Worm (Caenorhabditis elegans) whole organism, L4 larva: ENCODE measurements around the gene T27E7.9.
A peak's percentile ranks its signal among the peaks of the same experiment; 100 is the strongest.

Source experiments
- D1046.2 ChIP-seq: fragments of 200-800 bp; sonication (Bioruptor generic); IDR thresholded peaks from 2 replicates; pipeline ENCODE4 v1.3.6; 2022; ENCODE audit warnings: missing genetic modification characterization, missing compliant biosample characterization
- F10B5.3 ChIP-seq: sonication (generic microtip); optimal IDR thresholded peaks from 2 replicates; lab custom pipeline; 2016; ENCODE audit warnings: mild to moderate bottlenecking, missing genetic modification characterization, missing compliant biosample characterization
- ZK546.5 ChIP-seq, 2 experiments: sonication (generic microtip); optimal IDR thresholded peaks; 2 replicates each; lab custom pipeline; 2017; ENCODE audit warnings: missing biosample characterization in 2 of 2, missing genetic modification characterization in 2 of 2
- aha-1 ChIP-seq: fragments of 150-350 bp; peaks from one replicate; lab custom pipeline; 2014; ENCODE audit warnings: missing biosample characterization, missing genetic modification characterization
- ama-1 ChIP-seq: fragments of 150-350 bp; optimal IDR thresholded peaks from 2 replicates; lab custom pipeline; 2014; ENCODE audit warnings: inconsistent platforms, mixed read lengths
- arid-1 ChIP-seq: fragments of 200-800 bp; sonication (Bioruptor generic); conservative IDR thresholded peaks from 2 replicates; pipeline ENCODE4 v1.3.6; 2022; ENCODE audit warnings: missing genetic modification reagents, missing genetic modification characterization, missing compliant biosample characterization
- ceh-20 ChIP-seq: fragments of 200-800 bp; sonication (Bioruptor generic); IDR thresholded peaks from 2 replicates; pipeline ENCODE4 v1.3.6; 2022; ENCODE audit warnings: missing genetic modification reagents, missing genetic modification characterization, missing compliant biosample characterization
- ceh-82 ChIP-seq: sonication (generic microtip); optimal IDR thresholded peaks from 2 replicates; lab custom pipeline; 2017; ENCODE audit warnings: missing biosample characterization, missing genetic modification characterization
- ces-1 ChIP-seq: fragments of 150-350 bp; sonication (generic microtip); optimal IDR thresholded peaks from 4 replicates; lab custom pipeline; 2014; ENCODE audit warnings: missing biosample characterization, missing genetic modification reagents, missing genetic modification characterization
- daf-12 ChIP-seq: fragments of 150-350 bp; optimal IDR thresholded peaks from 2 replicates; lab custom pipeline; 2014; ENCODE audit warnings: missing biosample characterization, missing genetic modification reagents, missing genetic modification characterization
- daf-16 ChIP-seq, 3 experiments: sonication (generic microtip); optimal IDR thresholded peaks; 2 replicates each; lab custom pipeline; 2016 to 2017; ENCODE audit warnings: missing genetic modification characterization in 3 of 3, missing genetic modification reagents in 3 of 3, mild to moderate bottlenecking in 2 of 3, missing compliant biosample characterization in 2 of 3, missing biosample characterization in 1 of 3, moderate library complexity in 1 of 3
- daf-8 ChIP-seq: fragments of 200-800 bp; sonication (Bioruptor generic); IDR thresholded peaks from 2 replicates; pipeline ENCODE4 v1.3.6; 2022; ENCODE audit warnings: missing genetic modification characterization, missing compliant biosample characterization
- dve-1 ChIP-seq: sonication (generic microtip); optimal IDR thresholded peaks from 2 replicates; lab custom pipeline; 2017; ENCODE audit warnings: antibody characterized with exemption, mild to moderate bottlenecking, missing genetic modification characterization, missing compliant biosample characterization; ENCODE audit not compliant: insufficient read depth
- fkh-10 ChIP-seq: fragments of 150-350 bp; optimal IDR thresholded peaks from 2 replicates; lab custom pipeline; 2014; ENCODE audit warnings: missing biosample characterization, missing genetic modification reagents, missing genetic modification characterization
- fos-1 ChIP-seq: fragments of 150-350 bp; optimal IDR thresholded peaks from 2 replicates; lab custom pipeline; 2014; ENCODE audit warnings: missing biosample characterization, missing genetic modification characterization
- hlh-30 ChIP-seq: sonication (generic microtip); optimal IDR thresholded peaks from 2 replicates; lab custom pipeline; 2017; ENCODE audit warnings: antibody characterized with exemption, mild to moderate bottlenecking, missing genetic modification characterization, missing compliant biosample characterization; ENCODE audit not compliant: insufficient read depth
- lin-15B ChIP-seq: fragments of 150-350 bp; sonication (generic microtip); optimal IDR thresholded peaks from 3 replicates; lab custom pipeline; 2014; ENCODE audit warnings: missing biosample characterization, missing genetic modification characterization
- lin-29 ChIP-seq: fragments of 200-800 bp; sonication (Bioruptor generic); IDR thresholded peaks from 2 replicates; pipeline ENCODE4 v1.3.6; 2022; ENCODE audit warnings: missing genetic modification reagents, missing genetic modification characterization, missing compliant biosample characterization
- lin-38 ChIP-seq: fragments of 200-800 bp; sonication (Bioruptor generic); IDR thresholded peaks from 2 replicates; pipeline ENCODE4 v1.3.6; 2022; ENCODE audit warnings: missing genetic modification reagents, missing genetic modification characterization, missing compliant biosample characterization
- mdl-1 ChIP-seq, 2 experiments: fragments of 150-350 bp in 1 of 2; sonication (generic microtip) in 1 of 2; optimal IDR thresholded peaks; 2 replicates each; lab custom pipeline; 2014 to 2017; ENCODE audit warnings: missing biosample characterization in 2 of 2, missing genetic modification characterization in 2 of 2
- mdt-29 ChIP-seq: fragments of 200-800 bp; sonication (Bioruptor generic); IDR thresholded peaks from 2 replicates; pipeline ENCODE4 v1.3.6; 2022; ENCODE audit warnings: missing genetic modification reagents, missing genetic modification characterization, missing compliant biosample characterization
- mep-1 ChIP-seq: fragments of 150-350 bp; sonication (generic microtip); optimal IDR thresholded peaks from 3 replicates; lab custom pipeline; 2014; ENCODE audit warnings: missing biosample characterization, missing genetic modification characterization
- mes-2 ChIP-seq: sonication (generic microtip); optimal IDR thresholded peaks from 2 replicates; lab custom pipeline; 2016; ENCODE audit warnings: missing genotype, mild to moderate bottlenecking, missing genetic modification characterization, missing compliant biosample characterization; ENCODE audit not compliant: poor library complexity, severe bottlenecking
- nhr-28 ChIP-seq: fragments of 150-350 bp; optimal IDR thresholded peaks from 2 replicates; lab custom pipeline; 2014; ENCODE audit warnings: missing biosample characterization, missing genetic modification characterization
- nhr-6 ChIP-seq: fragments of 150-350 bp; optimal IDR thresholded peaks from 2 replicates; lab custom pipeline; 2014; ENCODE audit warnings: missing biosample characterization, missing genetic modification characterization
- pqm-1 ChIP-seq: sonication (generic microtip); optimal IDR thresholded peaks from 2 replicates; lab custom pipeline; 2017; ENCODE audit warnings: missing biosample characterization, missing genetic modification characterization
- rbr-2 ChIP-seq: sonication (generic microtip); optimal IDR thresholded peaks from 2 replicates; lab custom pipeline; 2016; ENCODE audit warnings: missing genotype, missing genetic modification characterization, missing compliant biosample characterization
- set-16 ChIP-seq: fragments of 200-800 bp; sonication (Bioruptor generic); IDR thresholded peaks from 2 replicates; pipeline ENCODE4 v1.3.6; 2022; ENCODE audit warnings: missing genetic modification reagents, missing genetic modification characterization, missing compliant biosample characterization
- spr-3 ChIP-seq: fragments of 200-800 bp; sonication (Bioruptor generic); optimal IDR thresholded peaks from 2 replicates; lab custom pipeline; 2018; ENCODE audit warnings: mild to moderate bottlenecking, missing genetic modification characterization, missing compliant biosample characterization
- tag-97 ChIP-seq: fragments of 200-800 bp; sonication (Bioruptor generic); IDR thresholded peaks from 2 replicates; pipeline ENCODE4 v1.3.6; 2022; ENCODE audit warnings: missing genetic modification characterization, missing compliant biosample characterization
- tra-1 ChIP-seq: fragments of 200-800 bp; sonication (Bioruptor generic); IDR thresholded peaks from 2 replicates; pipeline ENCODE4 v1.3.6; 2022; ENCODE audit warnings: missing genetic modification reagents, missing genetic modification characterization, missing compliant biosample characterization
- unc-39 ChIP-seq: sonication (generic microtip); optimal IDR thresholded peaks from 2 replicates; lab custom pipeline; 2017; ENCODE audit warnings: missing biosample characterization, missing genetic modification characterization
- zfp-2 ChIP-seq: sonication (generic microtip); optimal IDR thresholded peaks from 2 replicates; lab custom pipeline; 2016; ENCODE audit warnings: mild to moderate bottlenecking, missing genetic modification characterization, missing compliant biosample characterization
- zip-11 ChIP-seq: fragments of 200-800 bp; sonication (Bioruptor generic); IDR thresholded peaks from 2 replicates; pipeline ENCODE4 v1.3.6; 2022; ENCODE audit warnings: missing genetic modification characterization, missing compliant biosample characterization
- ztf-11 ChIP-seq: fragments of 150-350 bp; optimal IDR thresholded peaks from 2 replicates; lab custom pipeline; 2014; ENCODE audit warnings: missing biosample characterization, missing genetic modification characterization

T27E7.9 gene

DNA sequence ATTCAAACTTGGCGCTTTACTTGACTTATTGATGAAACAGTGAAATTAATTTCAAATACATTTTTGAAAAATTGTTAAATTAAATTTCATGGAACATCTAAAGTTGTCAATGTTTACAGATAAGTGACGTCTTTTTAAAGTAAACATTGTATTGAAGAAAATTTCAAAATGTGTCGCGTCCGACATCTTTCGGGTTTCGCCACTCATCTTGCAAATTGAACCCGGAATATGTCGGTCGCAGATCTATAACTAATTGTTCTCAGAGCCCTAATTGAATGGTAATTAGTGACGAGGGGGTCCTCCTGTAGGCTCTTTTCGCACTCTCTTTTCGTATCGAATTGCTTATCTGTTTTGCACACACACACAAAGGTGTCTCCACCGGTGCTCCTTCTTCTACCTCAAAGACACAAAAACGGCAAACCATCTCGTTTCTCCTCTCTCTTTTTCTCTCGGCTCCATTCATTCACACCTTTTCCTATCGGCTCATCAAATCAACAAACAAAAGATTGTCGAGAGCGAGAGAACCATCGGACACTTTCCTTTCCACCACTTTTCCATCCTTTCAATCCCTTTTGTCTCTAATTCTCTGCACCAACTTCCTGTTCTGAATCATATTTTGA lies 13.6 kb upstream of the T27E7.9 start (continued):
- TF ChIP-seq lin-15B (no peak), F10B5.3 (no peak), daf-16 (GFP tag; optimal IDR thresholded peaks at IDR 0.05; lab: Kevin White, UChicago) (no peak), daf-16 (tag; optimal IDR thresholded peaks at IDR 0.05; lab: Kevin White, UChicago) (peak; percentile 40), ceh-82 (tag; lab: Kevin White, UChicago) (no peak), ces-1 (GFP tag; lab: Kevin White, UChicago) (no peak)

DNA sequence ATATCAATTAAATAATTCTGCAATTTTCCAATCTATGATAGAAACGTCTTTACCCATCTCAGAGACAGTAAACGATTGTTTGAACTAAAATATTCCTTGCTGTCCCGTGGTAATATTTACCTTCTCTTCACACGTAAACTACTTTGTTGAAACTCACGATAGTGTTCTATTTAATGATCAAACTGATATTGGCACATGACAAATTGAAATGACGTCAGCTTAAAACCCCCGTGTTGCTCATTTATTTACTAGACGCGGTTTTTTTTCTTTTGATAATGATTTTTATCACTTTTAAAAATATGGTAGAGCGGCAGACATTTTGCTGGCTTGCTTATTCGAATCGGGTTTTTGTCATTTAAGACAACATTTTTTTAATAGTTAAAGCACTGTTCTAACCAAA lies 12.5 kb upstream of the T27E7.9 start:
- TF ChIP-seq zfp-2 (tag; lab: Kevin White, UChicago) = no peak
- no peak for TF ChIP-seq fos-1 (tag; lab: Kevin White, UChicago)
- peak; percentile 37 for TF ChIP-seq hlh-30 (tag; lab: Kevin White, UChicago)
- no peak for TF ChIP-seq daf-12
- no peak for TF ChIP-seq mep-1 (tag; lab: Kevin White, UChicago)
- no peak for TF ChIP-seq zip-11
- TF ChIP-seq daf-16 (GFP tag; optimal IDR thresholded peaks at IDR 0.05; lab: Kevin White, UChicago) = no peak
- peak; percentile 85 for TF ChIP-seq daf-16 (tag; optimal IDR thresholded peaks at IDR 0.05; lab: Kevin White, UChicago)
- TF ChIP-seq dve-1 = peak; percentile 73
- TF ChIP-seq tra-1 (GFP tag; lab: Robert Waterston, UW) = no peak
- TF ChIP-seq rbr-2 (tag; lab: Kevin White, UChicago) = no peak
- no peak for TF ChIP-seq nhr-6 (tag; lab: Kevin White, UChicago)
- TF ChIP-seq arid-1 (GFP tag; lab: Robert Waterston, UW) = no peak
- TF ChIP-seq ZK546.5 (tag; optimal IDR thresholded peaks at IDR 0.05; lab: Kevin White, UChicago) = no peak
- TF ChIP-seq set-16 = no peak
- no peak for TF ChIP-seq daf-8 (GFP tag; lab: Robert Waterston, UW)
- TF ChIP-seq pqm-1 = peak; percentile 36
- no peak for TF ChIP-seq D1046.2
- TF ChIP-seq lin-15B = no peak
- TF ChIP-seq spr-3 (GFP tag; lab: Kevin White, UChicago) = no peak
- no peak for TF ChIP-seq tag-97 (GFP tag; lab: Robert Waterston, UW)
- TF ChIP-seq ceh-82 (tag; lab: Kevin White, UChicago) = no peak
- no peak for TF ChIP-seq mdt-29 (GFP tag; lab: Robert Waterston, UW)
- TF ChIP-seq fkh-10 = no peak
- no peak for TF ChIP-seq ztf-11 (tag; lab: Kevin White, UChicago)
- TF ChIP-seq mes-2 (tag; lab: Kevin White, UChicago) = no peak
- TF ChIP-seq ceh-20 (GFP tag; lab: Robert Waterston, UW) = no peak
- TF ChIP-seq nhr-28 = peak; percentile 31
- no peak for TF ChIP-seq mdl-1 (tag; optimal IDR thresholded peaks at IDR 0.05; lab: Kevin White, UChicago)
- TF ChIP-seq ama-1 = no peak

- TF ChIP-seq lin-29 (GFP tag; lab: Robert Waterston, UW) = no peak
- no peak for TF ChIP-seq lin-38
- peak; percentile 10 for TF ChIP-seq nhr-28
- TF ChIP-seq pqm-1 = peak; percentile 50
- no peak for TF ChIP-seq daf-16 (GFP tag; optimal IDR thresholded peaks at IDR 0.05; lab: Kevin White, UChicago)
- TF ChIP-seq daf-16 (tag; optimal IDR thresholded peaks at IDR 0.05; lab: Kevin White, UChicago) = peak; percentile 20
Measured at ce11 chrIV:14559267-14559666, 10.1 kb upstream of the T27E7.9 start.

- TF ChIP-seq ceh-20 (GFP tag; lab: Robert Waterston, UW) = no peak
- peak; percentile 54 for TF ChIP-seq aha-1 (tag; lab: Kevin White, UChicago)
Measured at ce11 chrIV:14557642-14558041, 8.4 kb upstream of the T27E7.9 start.

DNA sequence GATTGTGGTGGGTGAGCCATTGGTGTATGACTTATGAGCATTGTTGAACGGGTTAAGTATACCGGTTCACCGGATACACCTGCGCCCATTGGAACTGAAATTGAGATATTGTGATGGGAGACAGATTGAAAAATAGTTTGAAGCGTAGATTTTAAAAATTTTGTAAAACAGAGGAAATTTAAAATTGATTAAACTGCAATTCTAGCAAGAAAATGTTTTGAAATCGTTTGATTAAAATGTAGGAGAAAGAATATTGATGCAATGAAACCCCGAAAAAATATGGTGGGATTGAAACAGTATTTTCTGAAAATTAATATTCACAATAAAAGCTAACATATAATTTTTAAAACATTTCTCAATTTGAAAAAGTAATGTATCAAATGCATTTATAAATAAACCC lies 5.6 kb upstream of the T27E7.9 start, which contains the start of gene Y57G11B.6:
TSS of gene Y57G11B.6 (minus strand) at position 101 of the 400 bp plus-strand sequence.
- TF ChIP-seq aha-1 (tag; lab: Kevin White, UChicago) (peak; percentile 24), unc-39 (tag; lab: Kevin White, UChicago) (no peak)
- TF ChIP-seq, all 104 proteins: peak for 1
